Worm (Caenorhabditis elegans): ENCODE data around the gene twk-36.

twk-36 gene

DNA sequence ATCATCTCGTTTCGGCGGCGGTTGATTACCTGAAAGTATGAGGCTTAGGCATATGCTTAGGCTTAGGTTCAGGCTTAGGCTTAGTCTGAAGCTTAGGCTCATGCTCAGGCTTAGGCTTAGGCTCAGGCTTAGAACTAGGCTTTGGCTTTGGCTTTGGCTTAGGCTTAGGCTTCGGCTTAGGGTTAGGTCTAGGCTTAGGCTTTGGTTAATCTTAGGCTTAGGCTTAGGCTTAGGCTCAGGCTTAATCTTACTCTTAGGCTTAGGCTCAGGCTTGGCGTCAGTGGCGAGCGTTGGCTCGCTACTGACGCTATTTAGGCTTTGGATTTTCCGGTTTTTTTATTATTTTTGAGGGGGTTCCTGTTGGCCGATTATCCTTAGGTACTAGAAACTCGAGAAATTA, 3.1 kb downstream of the twk-36 start:
- TF ChIP-seq unc-62 (GFP tag; optimal IDR thresholded peaks at IDR 0.05), result no peak

DNA sequence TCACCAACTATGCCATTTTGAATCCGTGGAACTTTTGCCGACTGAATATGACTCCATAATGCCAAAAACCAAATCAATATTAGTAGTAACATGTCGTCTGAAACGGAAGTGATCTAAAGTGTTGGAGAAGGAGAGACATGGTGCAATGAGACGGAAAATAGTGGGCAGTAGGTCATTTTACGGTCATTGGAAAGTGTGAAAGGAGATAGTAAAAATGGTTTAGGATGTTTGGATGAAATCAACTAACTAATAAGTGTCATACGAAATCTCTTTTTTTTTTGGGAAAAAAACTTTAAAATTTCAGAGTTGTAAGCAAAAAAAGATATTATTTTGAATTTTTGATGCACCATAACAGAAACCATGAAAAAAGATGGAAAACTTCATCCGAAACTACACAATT, 7.1 kb downstream of the twk-36 start, which contains the start of gene cutl-4:
TSS of gene cutl-4 (minus strand) at position 101 of the 400 bp plus-strand sequence.
- no peak for TF ChIP-seq unc-62 (GFP tag; optimal IDR thresholded peaks at IDR 0.05)

DNA sequence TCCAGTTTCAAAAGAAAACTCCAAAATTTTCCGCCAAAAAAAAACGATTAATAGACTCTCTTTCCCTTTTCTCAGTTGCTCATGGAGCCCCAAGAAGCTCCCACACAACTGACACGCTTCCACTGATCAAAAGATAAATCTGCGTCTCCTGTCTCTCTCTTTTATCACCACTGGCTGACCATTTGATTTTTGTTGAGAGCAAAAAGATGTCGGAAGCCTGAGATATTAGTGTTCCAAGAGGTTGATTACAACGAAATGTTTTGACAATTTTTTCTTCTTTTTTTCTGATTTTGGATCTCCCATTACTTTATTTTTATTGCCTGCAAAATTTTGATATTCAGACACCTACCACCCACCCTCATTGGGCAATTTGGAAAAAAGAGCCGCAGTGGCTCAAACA, 14.3 kb downstream of the twk-36 start, which contains the start of gene twk-42:
TSS of gene twk-42 (minus strand) at position 101 of the 400 bp plus-strand sequence.
- TF ChIP-seq unc-62 (GFP tag; optimal IDR thresholded peaks at IDR 0.05), result no peak

DNA sequence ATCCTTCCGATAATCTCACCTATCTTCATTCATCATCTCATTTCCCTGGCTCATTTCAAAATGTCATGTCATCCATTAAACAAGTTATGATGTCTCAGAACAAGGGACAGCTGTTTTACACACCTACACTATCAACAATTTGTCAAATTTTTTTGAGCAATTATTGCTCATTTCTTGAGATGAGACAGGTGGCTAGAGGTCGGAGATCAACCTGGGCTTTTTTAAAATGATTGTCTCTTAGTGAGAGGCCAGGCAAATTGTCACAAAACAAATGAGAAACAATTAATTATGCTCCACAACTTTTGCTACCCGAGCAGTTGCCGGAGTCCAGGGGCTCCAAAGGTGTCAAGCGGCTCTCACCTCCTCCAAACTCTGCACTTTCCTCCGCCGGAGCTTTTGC, 18.1 kb downstream of the twk-36 start:
- TF ChIP-seq unc-62 (GFP tag; optimal IDR thresholded peaks at IDR 0.05), result no peak

DNA sequence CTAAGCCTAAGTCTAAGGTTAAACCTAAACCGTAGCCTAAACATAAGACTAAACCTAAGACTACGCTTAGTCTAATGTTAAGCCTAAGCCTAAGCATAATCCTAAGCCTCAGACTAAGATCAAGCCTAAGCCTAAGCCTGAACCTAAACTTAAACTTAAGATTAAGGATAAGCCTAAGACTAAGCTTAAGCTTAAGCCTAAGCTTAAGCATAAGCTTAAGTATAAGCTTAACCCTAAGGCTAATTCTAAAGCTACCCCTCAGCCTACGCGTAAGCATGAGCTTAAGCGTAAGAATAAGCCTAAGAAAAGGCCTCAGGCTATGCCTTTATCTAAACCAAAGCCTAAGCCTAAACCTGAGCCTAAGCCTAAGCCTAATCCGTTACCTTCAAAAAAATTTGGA, 18.5 kb downstream of the twk-36 start:
- TF ChIP-seq unc-62 (GFP tag; optimal IDR thresholded peaks at IDR 0.05), result no peak

ce11 chrV:17724704-17725103, 22.2 kb downstream of the twk-36 start, which contains the start of gene fat-5:
Gene fat-5 (plus strand): TSS chrV:17725004.
- TF ChIP-seq unc-62 (GFP tag; optimal IDR thresholded peaks at IDR 0.05), result no peak

DNA sequence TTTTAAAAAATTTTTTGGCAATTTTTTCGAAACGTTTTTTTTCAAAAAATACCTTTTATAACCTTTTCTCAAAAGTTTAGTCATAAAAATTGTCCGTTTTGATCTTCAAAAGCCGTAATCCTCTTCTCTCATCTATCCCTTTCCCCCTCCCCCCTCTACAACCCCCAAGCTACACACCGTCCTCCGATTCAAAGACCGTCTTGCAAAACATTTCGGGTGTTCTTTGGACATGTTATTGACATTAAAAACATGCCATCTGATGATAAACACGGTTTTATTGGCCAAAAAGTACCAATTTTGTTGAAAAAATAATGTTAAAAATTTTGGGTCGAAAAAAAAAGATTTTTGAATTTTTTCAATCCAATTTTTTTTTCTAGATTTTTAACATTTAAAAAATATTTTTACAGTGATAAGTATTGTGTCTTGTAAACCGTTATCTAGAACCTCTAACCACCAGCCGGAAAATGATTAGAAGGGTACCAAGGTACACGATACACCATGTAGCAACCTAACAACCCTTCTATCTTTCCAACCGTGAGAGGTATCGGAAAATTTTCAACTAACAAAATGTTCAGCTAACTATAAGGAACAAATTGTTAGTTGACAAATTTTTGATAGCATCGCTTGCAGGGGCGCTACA, 23.6 kb downstream of the twk-36 start:
- TF ChIP-seq unc-62 (GFP tag; optimal IDR thresholded peaks at IDR 0.05), result no peak

DNA sequence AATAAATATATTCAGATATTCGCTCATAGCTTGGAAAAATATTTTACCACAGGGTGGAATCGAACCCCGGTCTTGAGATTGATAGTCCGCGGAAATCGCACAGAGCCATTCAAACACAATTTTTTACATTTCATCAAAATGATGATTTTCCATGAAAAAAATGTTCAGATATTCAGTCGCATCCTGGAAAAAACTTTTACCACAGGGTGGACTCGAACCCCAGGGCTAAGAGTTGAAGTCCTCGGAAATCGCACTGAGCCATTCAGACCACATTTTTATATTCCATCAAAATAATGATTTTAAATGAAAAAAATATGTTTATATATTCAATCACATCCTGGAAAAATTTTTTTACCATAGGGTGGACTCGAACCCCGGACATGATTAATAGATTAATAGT, 24.3 kb downstream of the twk-36 start:
- TF ChIP-seq unc-62 (GFP tag; optimal IDR thresholded peaks at IDR 0.05), result no peak

DNA sequence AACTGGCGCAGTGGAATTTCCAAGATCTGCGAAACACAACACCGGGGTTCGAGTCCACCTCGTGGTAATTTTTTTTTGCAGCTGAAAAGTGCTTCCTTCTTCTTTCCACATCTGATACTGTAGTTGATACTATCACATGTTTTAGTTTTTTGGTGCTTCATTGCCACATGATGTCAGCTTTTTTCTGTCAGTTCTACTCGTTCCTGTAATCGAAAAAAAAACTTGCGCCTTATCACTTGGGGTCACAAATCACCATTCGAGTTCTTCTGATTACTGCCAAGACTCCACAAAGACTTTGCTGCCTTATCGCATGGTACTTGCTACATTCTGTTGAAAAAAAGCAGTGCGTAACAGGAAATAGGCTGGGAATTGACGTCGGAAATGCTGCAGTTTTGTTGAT, 25.1 kb downstream of the twk-36 start:
- TF ChIP-seq unc-62 (GFP tag; optimal IDR thresholded peaks at IDR 0.05), result no peak

- TF ChIP-seq unc-62 (GFP tag; optimal IDR thresholded peaks at IDR 0.05), result no peak
These were observed 28.2 kb downstream of the twk-36 start, which contains the start of gene str-77 for ce11 chrV:17718647-17719046. Gene str-77 (plus strand): TSS chrV:17718947.

ce11 chrV:17714330-17714729, 32.5 kb downstream of the twk-36 start, which contains the start of gene twk-33:
Gene twk-33 (minus strand): TSS chrV:17714377.
- TF ChIP-seq unc-62 (GFP tag; optimal IDR thresholded peaks at IDR 0.05), result no peak

- TF ChIP-seq unc-62 (GFP tag; optimal IDR thresholded peaks at IDR 0.05), result no peak
These were observed 34.5 kb downstream of the twk-36 start for ce11 chrV:17712349-17712748.

- no peak for TF ChIP-seq unc-62 (GFP tag; optimal IDR thresholded peaks at IDR 0.05)
These were observed 39.8 kb downstream of the twk-36 start, which contains the start of gene srh-31 for ce11 chrV:17707022-17707421. Gene srh-31 (plus strand): TSS chrV:17707322.

ce11 chrV:17706217-17706806, 40.5 kb downstream of the twk-36 start:
- no peak for TF ChIP-seq unc-62 (GFP tag; optimal IDR thresholded peaks at IDR 0.05)

ce11 chrV:17705814-17706213, 41.0 kb downstream of the twk-36 start, which contains the start of gene W06D12.6:
Gene W06D12.6 (plus strand): TSS chrV:17706114.
- TF ChIP-seq unc-62 (GFP tag; optimal IDR thresholded peaks at IDR 0.05), result no peak

ce11 chrV:17700728-17701262, 46.1 kb downstream of the twk-36 start, which contains the start of the genes Y26G10.5 and srh-32:
Gene Y26G10.5 (minus strand): TSS chrV:17700828.
Gene srh-32 (plus strand): TSS chrV:17701212.
- TF ChIP-seq unc-62 (GFP tag; optimal IDR thresholded peaks at IDR 0.05), result no peak

ce11 chrV:17699659-17700058, 47.2 kb downstream of the twk-36 start, which contains the start of gene Y26G10.6:
Gene Y26G10.6 (plus strand): TSS chrV:17699959.
- no peak for TF ChIP-seq unc-62 (GFP tag; optimal IDR thresholded peaks at IDR 0.05)

Measured in whole organism, dauer.